Fruit fly (Drosophila melanogaster) whole organism, adult: ENCODE data around the gene CG14300.

Experiments
- CG12768 ChIP-seq: fragments of 200-800 bp; sonication (Bioruptor generic); optimal IDR thresholded peaks from 2 replicates; lab custom pipeline; 2017; ENCODE audit warnings: missing biosample characterization, missing genetic modification characterization, mild to moderate bottlenecking, moderate library complexity, missing genetic modification reagents
- CG33017 ChIP-seq: fragments of 200-800 bp; sonication (Bioruptor generic); optimal IDR thresholded peaks from 2 replicates; lab custom pipeline; 2018; ENCODE audit warnings: missing biosample characterization, mild to moderate bottlenecking, missing genetic modification characterization, moderate library complexity
- CG5204 ChIP-seq: fragments of 200-800 bp; sonication (Bioruptor generic); optimal IDR thresholded peaks from 2 replicates; lab custom pipeline; 2016; ENCODE audit warnings: missing biosample characterization, missing genetic modification characterization
- CG7045 ChIP-seq: fragments of 200-800 bp; sonication (Bioruptor generic); optimal IDR thresholded peaks from 2 replicates; lab custom pipeline; 2017; ENCODE audit warnings: missing biosample characterization, mild to moderate bottlenecking, missing genetic modification characterization
- CG7101 ChIP-seq: fragments of 200-800 bp; sonication (Bioruptor generic); optimal IDR thresholded peaks from 2 replicates; lab custom pipeline; 2018; ENCODE audit warnings: missing biosample characterization, mild to moderate bottlenecking, missing genetic modification characterization, moderate library complexity
- Clk ChIP-seq: fragments of 200-800 bp; sonication (Bioruptor generic); optimal IDR thresholded peaks from 2 replicates; lab custom pipeline; 2017; ENCODE audit warnings: missing biosample characterization, missing genetic modification characterization
- Crg-1 ChIP-seq: fragments of 200-800 bp; sonication (Bioruptor generic); optimal IDR thresholded peaks from 2 replicates; lab custom pipeline; 2016; ENCODE audit warnings: missing biosample characterization, missing genetic modification characterization
- Mnt ChIP-seq: fragments of 200-800 bp; sonication (Bioruptor generic); optimal IDR thresholded peaks from 2 replicates; lab custom pipeline; 2016; ENCODE audit warnings: missing biosample characterization, mild to moderate bottlenecking, missing genetic modification characterization
- cnc ChIP-seq, 2 experiments: fragments of >200 bp; optimal IDR thresholded peaks; 2 replicates each; lab custom pipeline; 2017
- pad ChIP-seq: fragments of 200-800 bp; sonication (Bioruptor generic); optimal IDR thresholded peaks from 3 replicates; lab custom pipeline; 2017; ENCODE audit warnings: missing biosample characterization, missing genetic modification characterization, mild to moderate bottlenecking, moderate library complexity, missing genetic modification reagents

DNA sequence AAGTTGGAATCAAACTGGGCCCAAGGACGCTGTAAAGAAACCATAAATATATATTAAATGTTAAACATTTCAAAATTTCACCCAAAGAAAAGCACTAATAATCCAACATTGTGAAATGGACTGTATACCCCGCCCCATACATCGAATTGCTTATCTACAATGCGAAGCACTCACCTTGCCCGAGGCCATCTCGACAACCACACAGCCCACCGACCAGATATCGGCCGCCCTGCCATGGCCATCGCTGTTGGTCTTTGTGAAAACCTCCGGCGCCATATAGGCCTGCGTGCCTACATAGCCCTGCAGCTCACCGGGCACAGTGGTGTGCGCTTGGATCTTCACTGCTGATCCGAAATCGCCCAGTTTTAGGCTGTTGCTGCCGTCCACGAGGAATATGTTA is 40.1 kb upstream of the CG14300 start:
- no peak for TF ChIP-seq CG7101 (tag; lab: Kevin White, UChicago)
- TF ChIP-seq Clk (GFP tag; lab: Kevin White, UChicago): no peak
- TF ChIP-seq cnc (optimal IDR thresholded peaks at IDR 0.05; lab: Kevin White, UChicago): no peak
- no peak for TF ChIP-seq Crg-1 (GFP tag; lab: Kevin White, UChicago)
- no peak for TF ChIP-seq Mnt (GFP tag; lab: Kevin White, UChicago)
- no peak for TF ChIP-seq pad (GFP tag; lab: Kevin White, UChicago)
- no peak for TF ChIP-seq CG33017 (tag; lab: Kevin White, UChicago)
- no peak for TF ChIP-seq CG5204 (GFP tag; lab: Kevin White, UChicago)
- TF ChIP-seq CG7045 (GFP tag; lab: Kevin White, UChicago): no peak
- no peak for TF ChIP-seq CG12768
